Worm (Caenorhabditis elegans) whole organism, L4 larva: Measurements from ENCODE around the gene C08B6.18.
A peak's percentile ranks its signal among the peaks of the same experiment; 100 is the strongest.

ENCODE experiments used
- F10B5.3 ChIP-seq: sonication (generic microtip); optimal IDR thresholded peaks from 2 replicates; lab custom pipeline; 2016; ENCODE audit warnings: mild to moderate bottlenecking, missing genetic modification characterization, missing compliant biosample characterization
- F49E8.2 ChIP-seq: sonication (generic microtip); optimal IDR thresholded peaks from 2 replicates; lab custom pipeline; 2016; ENCODE audit warnings: missing compliant biosample characterization, mild to moderate bottlenecking, missing genetic modification characterization, borderline replicate concordance
- T20F7.1 ChIP-seq: fragments of 200-800 bp; sonication (Bioruptor generic); optimal IDR thresholded peaks from 2 replicates; lab custom pipeline; 2018; ENCODE audit warnings: mild to moderate bottlenecking, missing genetic modification characterization, missing compliant biosample characterization
- T26A8.4 ChIP-seq: fragments of 200-800 bp; sonication (Bioruptor generic); IDR thresholded peaks from 2 replicates; pipeline ENCODE4 v1.3.6; 2022; ENCODE audit warnings: missing genetic modification characterization, missing compliant biosample characterization
- Y105C5A.15 ChIP-seq: fragments of 200-800 bp; sonication (Bioruptor generic); IDR thresholded peaks from 2 replicates; pipeline ENCODE4 v1.3.6; 2022; ENCODE audit warnings: missing genetic modification characterization, missing compliant biosample characterization
- Y5F2A.4 ChIP-seq: fragments of 200-800 bp; sonication (Bioruptor generic); optimal IDR thresholded peaks from 2 replicates; lab custom pipeline; 2018; ENCODE audit warnings: mild to moderate bottlenecking, missing genetic modification characterization, missing compliant biosample characterization
- ama-1 ChIP-seq: fragments of 150-350 bp; optimal IDR thresholded peaks from 2 replicates; lab custom pipeline; 2014; ENCODE audit warnings: inconsistent platforms, mixed read lengths
- ceh-28 ChIP-seq: fragments of 150-350 bp; optimal IDR thresholded peaks from 2 replicates; lab custom pipeline; 2014; ENCODE audit warnings: missing biosample characterization, missing genetic modification reagents, missing genetic modification characterization
- ceh-44 ChIP-seq: fragments of 200-800 bp; sonication (Bioruptor generic); IDR thresholded peaks from 2 replicates; pipeline ENCODE4 v1.3.6; 2022; ENCODE audit warnings: missing genetic modification reagents, missing genetic modification characterization, missing compliant biosample characterization
- ces-1 ChIP-seq: fragments of 150-350 bp; sonication (generic microtip); optimal IDR thresholded peaks from 4 replicates; lab custom pipeline; 2014; ENCODE audit warnings: missing biosample characterization, missing genetic modification reagents, missing genetic modification characterization
- cey-2 ChIP-seq: sonication (generic microtip); optimal IDR thresholded peaks from 3 replicates; lab custom pipeline; 2017; ENCODE audit warnings: missing genetic modification characterization, mild to moderate bottlenecking, missing compliant biosample characterization, antibody characterized with exemption, borderline replicate concordance; ENCODE audit not compliant: insufficient read depth
- ctbp-1 ChIP-seq: fragments of 200-800 bp; sonication (Bioruptor generic); IDR thresholded peaks from 2 replicates; pipeline ENCODE4 v1.3.6; 2022; ENCODE audit warnings: missing genetic modification reagents, missing genetic modification characterization, missing compliant biosample characterization
- daf-12 ChIP-seq: fragments of 150-350 bp; optimal IDR thresholded peaks from 2 replicates; lab custom pipeline; 2014; ENCODE audit warnings: missing biosample characterization, missing genetic modification reagents, missing genetic modification characterization
- daf-16 ChIP-seq, 3 experiments: sonication (generic microtip); optimal IDR thresholded peaks; 2 replicates each; lab custom pipeline; 2016 to 2017; ENCODE audit warnings: missing genetic modification characterization in 3 of 3, missing genetic modification reagents in 3 of 3, mild to moderate bottlenecking in 2 of 3, missing compliant biosample characterization in 2 of 3, missing biosample characterization in 1 of 3, moderate library complexity in 1 of 3
- dpl-1 ChIP-seq: fragments of 150-350 bp; optimal IDR thresholded peaks from 2 replicates; lab custom pipeline; 2014; ENCODE audit warnings: missing biosample characterization, missing genetic modification reagents, missing genetic modification characterization
- dve-1 ChIP-seq: sonication (generic microtip); optimal IDR thresholded peaks from 2 replicates; lab custom pipeline; 2017; ENCODE audit warnings: antibody characterized with exemption, mild to moderate bottlenecking, missing genetic modification characterization, missing compliant biosample characterization; ENCODE audit not compliant: insufficient read depth
- egl-43 ChIP-seq: fragments of 200-800 bp; sonication (Bioruptor generic); IDR thresholded peaks from 2 replicates; pipeline ENCODE4 v1.3.6; 2022; ENCODE audit warnings: missing genetic modification reagents, missing genetic modification characterization, missing compliant biosample characterization
- fkh-10 ChIP-seq: fragments of 150-350 bp; optimal IDR thresholded peaks from 2 replicates; lab custom pipeline; 2014; ENCODE audit warnings: missing biosample characterization, missing genetic modification reagents, missing genetic modification characterization
- fos-1 ChIP-seq: fragments of 150-350 bp; optimal IDR thresholded peaks from 2 replicates; lab custom pipeline; 2014; ENCODE audit warnings: missing biosample characterization, missing genetic modification characterization
- hif-1 ChIP-seq, 2 experiments: sonication (generic microtip); optimal IDR thresholded peaks; 2 replicates each; lab custom pipeline; 2016 to 2017; ENCODE audit warnings: missing compliant biosample characterization in 2 of 2, missing genetic modification characterization in 2 of 2, missing genetic modification reagents in 2 of 2, missing genotype in 2 of 2, mild to moderate bottlenecking in 1 of 2
- hlh-11 ChIP-seq: fragments of 200-800 bp; sonication (Bioruptor generic); optimal IDR thresholded peaks from 2 replicates; lab custom pipeline; 2018; ENCODE audit warnings: mild to moderate bottlenecking, missing genetic modification characterization, missing compliant biosample characterization
- hlh-30 ChIP-seq: sonication (generic microtip); optimal IDR thresholded peaks from 2 replicates; lab custom pipeline; 2017; ENCODE audit warnings: antibody characterized with exemption, mild to moderate bottlenecking, missing genetic modification characterization, missing compliant biosample characterization; ENCODE audit not compliant: insufficient read depth
- hmg-1.1 ChIP-seq: fragments of 200-800 bp; sonication (Bioruptor generic); IDR thresholded peaks from 2 replicates; pipeline ENCODE4 v1.3.6; 2022; ENCODE audit warnings: missing genetic modification reagents, missing genetic modification characterization, missing compliant biosample characterization
- lin-1 ChIP-seq: fragments of 200-800 bp; sonication (Bioruptor generic); IDR thresholded peaks from 2 replicates; pipeline ENCODE4 v1.3.6; 2022; ENCODE audit warnings: missing genetic modification reagents, missing genetic modification characterization, missing compliant biosample characterization
- lsy-2 ChIP-seq, 2 experiments: fragments of 150-350 bp in 1 of 2; sonication (generic microtip) in 1 of 2; optimal IDR thresholded peaks; 2 replicates each; lab custom pipeline; 2014 to 2017; ENCODE audit warnings: missing biosample characterization in 2 of 2, missing genetic modification characterization in 2 of 2
- mdl-1 ChIP-seq, 2 experiments: fragments of 150-350 bp in 1 of 2; sonication (generic microtip) in 1 of 2; optimal IDR thresholded peaks; 2 replicates each; lab custom pipeline; 2014 to 2017; ENCODE audit warnings: missing biosample characterization in 2 of 2, missing genetic modification characterization in 2 of 2
- mdt-29 ChIP-seq: fragments of 200-800 bp; sonication (Bioruptor generic); IDR thresholded peaks from 2 replicates; pipeline ENCODE4 v1.3.6; 2022; ENCODE audit warnings: missing genetic modification reagents, missing genetic modification characterization, missing compliant biosample characterization
- mep-1 ChIP-seq: fragments of 150-350 bp; sonication (generic microtip); optimal IDR thresholded peaks from 3 replicates; lab custom pipeline; 2014; ENCODE audit warnings: missing biosample characterization, missing genetic modification characterization
- mes-2 ChIP-seq: sonication (generic microtip); optimal IDR thresholded peaks from 2 replicates; lab custom pipeline; 2016; ENCODE audit warnings: missing genotype, mild to moderate bottlenecking, missing genetic modification characterization, missing compliant biosample characterization; ENCODE audit not compliant: poor library complexity, severe bottlenecking
- mxl-2 ChIP-seq: fragments of 200-800 bp; sonication (Bioruptor generic); conservative IDR thresholded peaks from 2 replicates; pipeline ENCODE4 v1.3.6; 2022; ENCODE audit warnings: missing genetic modification reagents, missing genetic modification characterization, missing compliant biosample characterization
- mxl-3 ChIP-seq: fragments of 200-800 bp; sonication (Bioruptor generic); optimal IDR thresholded peaks from 2 replicates; lab custom pipeline; 2018; ENCODE audit warnings: mild to moderate bottlenecking, missing genetic modification characterization, missing compliant biosample characterization
- nhr-10 ChIP-seq: fragments of 150-350 bp; optimal IDR thresholded peaks from 2 replicates; lab custom pipeline; 2014; ENCODE audit warnings: missing biosample characterization, missing genetic modification characterization
- nhr-11 ChIP-seq: fragments of 150-350 bp; optimal IDR thresholded peaks from 2 replicates; lab custom pipeline; 2014; ENCODE audit warnings: missing biosample characterization, missing genetic modification characterization
- nhr-25 ChIP-seq: sonication (generic microtip); optimal IDR thresholded peaks from 2 replicates; lab custom pipeline; 2017; ENCODE audit warnings: missing genetic modification characterization, mild to moderate bottlenecking, missing compliant biosample characterization, antibody characterized with exemption, moderate library complexity, borderline replicate concordance; ENCODE audit not compliant: insufficient read depth
- nhr-28 ChIP-seq: fragments of 150-350 bp; optimal IDR thresholded peaks from 2 replicates; lab custom pipeline; 2014; ENCODE audit warnings: missing biosample characterization, missing genetic modification characterization
- pha-4 ChIP-seq, 2 experiments: fragments of 150-350 bp in 1 of 2; fragments of 200-800 bp in 1 of 2; sonication (Bioruptor generic) in 1 of 2; IDR thresholded peaks in 1 of 2; optimal IDR thresholded peaks in 1 of 2; 2 replicates each; pipeline versions ENCODE4 v1.3.6 to Lab custom; 2014 to 2022; ENCODE audit warnings: missing genetic modification characterization in 2 of 2, missing genetic modification reagents in 2 of 2, missing biosample characterization in 1 of 2, missing compliant biosample characterization in 1 of 2
- php-3 ChIP-seq: fragments of 200-800 bp; sonication (Bioruptor generic); IDR thresholded peaks from 2 replicates; pipeline ENCODE4 v1.3.6; 2022; ENCODE audit warnings: missing genetic modification reagents, missing genetic modification characterization, missing compliant biosample characterization
- rbr-2 ChIP-seq: sonication (generic microtip); optimal IDR thresholded peaks from 2 replicates; lab custom pipeline; 2016; ENCODE audit warnings: missing genotype, missing genetic modification characterization, missing compliant biosample characterization
- snpc-4 ChIP-seq: fragments of 150-350 bp; optimal IDR thresholded peaks from 2 replicates; lab custom pipeline; 2014; ENCODE audit warnings: missing biosample characterization, missing genetic modification characterization
- spr-1 ChIP-seq: sonication (generic microtip); optimal IDR thresholded peaks from 2 replicates; lab custom pipeline; 2016; ENCODE audit warnings: mild to moderate bottlenecking, missing genetic modification characterization, missing compliant biosample characterization
- unc-130 ChIP-seq: sonication (generic microtip); optimal IDR thresholded peaks from 2 replicates; lab custom pipeline; 2016; ENCODE audit warnings: missing genetic modification reagents, missing genetic modification characterization, missing compliant biosample characterization
- unc-62 ChIP-seq, 3 experiments: fragments of 150-350 bp in 1 of 3; sonication (generic microtip); optimal IDR thresholded peaks in 2 of 3; peaks in 1 of 3; 1 replicate in 1 of 3; 2 replicates in 2 of 3; lab custom pipeline; 2014 to 2017; ENCODE audit warnings: missing biosample characterization in 3 of 3, missing genetic modification characterization in 3 of 3, missing genetic modification reagents in 3 of 3, missing genotype in 1 of 3
- vab-7 ChIP-seq: fragments of 200-800 bp; sonication (Bioruptor generic); IDR thresholded peaks from 2 replicates; pipeline ENCODE4 v1.3.6; 2022; ENCODE audit warnings: missing genetic modification reagents, missing genetic modification characterization, missing compliant biosample characterization
- zip-11 ChIP-seq: fragments of 200-800 bp; sonication (Bioruptor generic); IDR thresholded peaks from 2 replicates; pipeline ENCODE4 v1.3.6; 2022; ENCODE audit warnings: missing genetic modification characterization, missing compliant biosample characterization

Gene C08B6.18

ce11 chrV:10178166-10178565 lies 44.2 kb upstream of the C08B6.18 start (continued):
- TF ChIP-seq nhr-11 (tag; lab: Kevin White, UChicago) (peak; percentile 33), mep-1 (tag; lab: Kevin White, UChicago) (peak; percentile 63), fkh-10 (peak; percentile 53), hif-1 (tag; optimal IDR thresholded peaks at IDR 0.05; lab: Kevin White, UChicago) (peak in 1 of 2 experiments; percentile 72), lsy-2 (tag; optimal IDR thresholded peaks at IDR 0.05; lab: Kevin White, UChicago) (peak in 1 of 2 experiments; percentile 64), T20F7.1 (GFP tag; lab: Kevin White, UChicago) (peak; percentile 51), F49E8.2 (tag; lab: Kevin White, UChicago) (no peak), spr-1 (tag; lab: Kevin White, UChicago) (peak; percentile 14), ctbp-1 (0 out of 2 replicates have a peak, but pooled peaks have one; percentile 22), hlh-30 (tag; lab: Kevin White, UChicago) (peak; percentile 64), dve-1 (tag; lab: Kevin White, UChicago) (peak; percentile 60), nhr-28 (tag; lab: Kevin White, UChicago) (peak; percentile 40), mdl-1 (tag; optimal IDR thresholded peaks at IDR 0.05; lab: Kevin White, UChicago) (peak in 1 of 2 experiments; percentile 17), cey-2 (tag; lab: Kevin White, UChicago) (no peak), mes-2 (tag; lab: Kevin White, UChicago) (peak; percentile 38), unc-130 (peak; percentile 17), daf-16 (GFP tag; optimal IDR thresholded peaks at IDR 0.05; lab: Kevin White, UChicago) (no peak), daf-16 (tag; optimal IDR thresholded peaks at IDR 0.05; lab: Kevin White, UChicago) (peak; percentile 12), rbr-2 (peak; percentile 63)

DNA sequence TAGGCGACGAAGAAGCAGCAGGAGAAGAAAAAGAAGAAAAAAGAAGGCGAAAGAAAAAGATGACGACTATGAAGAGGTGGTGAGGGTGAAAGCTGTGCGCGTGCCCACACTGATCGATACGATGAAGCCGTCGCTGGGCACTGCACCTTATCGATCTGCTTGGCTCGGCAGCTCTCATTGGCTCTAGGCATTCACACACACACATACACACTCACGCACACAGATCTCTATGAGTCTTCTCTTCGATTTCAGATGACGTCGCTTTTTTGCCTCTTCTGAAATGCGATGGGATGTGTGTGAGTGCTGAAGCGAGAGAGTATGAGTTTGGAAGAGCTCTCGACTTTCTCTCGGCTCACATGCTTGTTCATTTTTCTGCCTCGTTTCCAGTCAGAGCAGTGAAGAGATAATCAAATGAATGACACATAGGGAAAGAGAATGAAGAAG lies 40.7 kb upstream of the C08B6.18 start:
- TF ChIP-seq T26A8.4 (GFP tag; lab: Robert Waterston, UW) (no peak), php-3 (GFP tag; lab: Robert Waterston, UW) (no peak), mxl-2 (GFP tag; lab: Robert Waterston, UW) (no peak), hif-1 (tag; optimal IDR thresholded peaks at IDR 0.05; lab: Kevin White, UChicago) (peak in 1 of 2 experiments; percentile 66), fos-1 (no peak), ceh-44 (GFP tag; lab: Robert Waterston, UW) (no peak), dpl-1 (GFP tag; lab: Kevin White, UChicago) (no peak), hlh-11 (tag; lab: Kevin White, UChicago) (peak; percentile 56), pha-4 (GFP tag; IDR thresholded peaks at IDR 0.05; lab: Robert Waterston, UW) (no peak), pha-4 (tag; optimal IDR thresholded peaks at IDR 0.05; lab: Kevin White, UChicago) (no peak), Y105C5A.15 (GFP tag; lab: Robert Waterston, UW) (no peak), dve-1 (tag; lab: Kevin White, UChicago) (no peak), lsy-2 (tag; optimal IDR thresholded peaks at IDR 0.05; lab: Kevin White, UChicago) (peak; percentile 62 to 85), Y5F2A.4 (GFP tag; lab: Kevin White, UChicago) (no peak), nhr-10 (no peak), ces-1 (GFP tag; lab: Kevin White, UChicago) (peak; percentile 77), hlh-30 (tag; lab: Kevin White, UChicago) (peak; percentile 73), F49E8.2 (tag; lab: Kevin White, UChicago) (no peak), vab-7 (GFP tag; lab: Robert Waterston, UW) (0 out of 2 replicates have a peak, but pooled peaks have one; percentile 33), F10B5.3 (tag; lab: Kevin White, UChicago) (no peak), egl-43 (GFP tag; lab: Robert Waterston, UW) (peak; percentile 84), unc-62 (GFP tag; optimal IDR thresholded peaks at IDR 0.05 in 1 of 2; lab: Kevin White, UChicago) (peak in 1 of 2 experiments; percentile 1), unc-62 (tag; optimal IDR thresholded peaks at IDR 0.05; lab: Kevin White, UChicago) (peak; percentile 33), nhr-11 (tag; lab: Kevin White, UChicago) (peak; percentile 86), snpc-4 (tag; lab: Kevin White, UChicago) (no peak), ceh-28 (peak; percentile 78), ctbp-1 (peak; percentile 85; the same call in 1 of the 2 replicates), hmg-1.1 (GFP tag; lab: Robert Waterston, UW) (peak; percentile 82), mdt-29 (GFP tag; lab: Robert Waterston, UW) (0 out of 2 replicates have a peak, but pooled peaks have one; percentile 25), fkh-10 (peak; percentile 98), daf-12 (tag; lab: Kevin White, UChicago) (no peak), nhr-25 (tag; lab: Kevin White, UChicago) (no peak), lin-1 (GFP tag; lab: Robert Waterston, UW) (no peak), ama-1 (lab: Kevin White, UChicago) (no peak), mxl-3 (GFP tag; lab: Kevin White, UChicago) (peak; percentile 28), nhr-28 (tag; lab: Kevin White, UChicago) (no peak), zip-11 (GFP tag; lab: Robert Waterston, UW) (no peak)
